Fruit fly (Drosophila melanogaster): ENCODE results near the gene Golgin84.

The Golgin84 gene

DNA sequence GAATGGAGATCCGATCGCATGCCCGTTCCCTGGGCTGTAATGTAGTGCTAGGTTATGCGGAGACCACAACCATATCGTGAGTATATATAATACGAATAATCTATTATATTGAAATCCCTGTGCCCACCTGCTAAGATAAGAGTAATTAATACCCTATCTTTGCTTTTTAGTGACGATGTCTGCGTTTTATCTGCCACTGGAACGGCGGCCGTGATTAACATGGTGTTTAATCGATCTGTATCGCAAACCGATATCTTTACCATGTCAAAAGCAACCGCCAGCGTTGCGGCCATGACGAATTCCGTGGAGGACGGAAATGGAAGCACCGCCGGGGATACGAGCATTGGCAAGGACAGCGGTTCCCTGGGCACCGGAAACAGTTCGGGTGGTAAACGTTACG is 4.3 kb downstream of the Golgin84 start:
- TF ChIP-seq noc (tag; optimal IDR thresholded peaks at IDR 0.05) = no peak

DNA sequence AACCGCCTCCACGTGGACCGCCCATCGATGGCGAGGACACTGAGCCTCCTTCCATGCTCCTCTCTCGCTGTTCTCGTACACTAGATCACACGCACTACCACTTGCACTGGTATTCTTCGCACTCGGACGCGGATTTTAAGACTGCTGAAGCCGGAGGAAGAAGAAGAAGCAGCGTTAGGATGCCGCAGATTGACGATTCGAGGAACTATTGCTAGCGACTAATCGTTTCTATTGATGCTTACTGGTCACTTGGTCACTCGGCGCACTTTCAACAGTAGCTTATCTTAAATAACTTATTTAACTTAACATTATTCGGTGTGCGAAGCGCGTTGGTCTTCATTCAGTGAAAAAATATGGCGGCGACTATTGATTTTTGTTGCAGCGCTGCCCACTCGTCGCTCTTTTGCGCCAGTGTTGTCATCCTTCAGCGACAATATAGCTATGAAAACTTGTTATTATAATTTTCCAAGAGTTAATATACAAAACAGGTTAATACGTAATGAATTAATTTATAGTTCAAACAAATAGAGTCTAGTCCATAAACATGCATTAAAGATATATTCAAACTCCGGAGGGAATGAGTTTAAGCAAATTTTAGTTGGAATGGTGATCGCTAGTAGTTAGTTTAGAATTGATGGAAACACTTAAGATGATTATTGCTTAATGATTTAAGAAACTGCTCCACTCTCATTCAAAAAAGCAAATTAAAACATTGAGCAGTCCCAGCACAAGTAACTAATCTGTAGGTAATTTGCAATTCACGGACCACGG is 9.1 kb downstream of the Golgin84 start, which contains the start of the genes CG5746 and CG6454:
CG5746 (minus strand) TSS at position 372 of the 771 bp plus-strand sequence.
CG6454 (plus strand) TSS at position 763 of the 771 bp plus-strand sequence.
- no peak for TF ChIP-seq noc (tag; optimal IDR thresholded peaks at IDR 0.05)

DNA sequence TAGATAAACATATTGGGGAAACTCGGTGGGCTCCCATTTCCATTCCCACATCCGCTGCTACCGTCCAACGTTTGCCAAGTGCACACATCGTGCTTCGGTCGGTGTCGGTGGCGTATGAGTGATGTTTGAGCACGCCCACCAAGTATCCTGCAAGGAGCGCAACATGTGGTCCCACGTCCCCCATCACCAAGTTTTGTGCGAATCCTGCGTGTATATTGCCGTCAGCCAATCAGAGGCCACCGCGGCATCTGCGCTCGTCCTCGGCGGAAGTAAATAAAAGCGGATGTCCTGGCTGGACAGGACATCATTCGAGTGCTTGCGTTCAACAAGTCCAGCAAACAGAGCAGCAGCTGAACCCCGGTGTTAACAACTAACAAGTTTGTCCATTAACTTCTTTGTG is 16.5 kb downstream of the Golgin84 start, which contains the start of gene Ms:
Ms (plus strand) TSS at position 301 of the 400 bp plus-strand sequence.
- TF ChIP-seq noc (tag; optimal IDR thresholded peaks at IDR 0.05) = no peak

- no peak for TF ChIP-seq noc (tag; optimal IDR thresholded peaks at IDR 0.05)
Measured at dm6 chr3R:24336622-24337021, 21.1 kb downstream of the Golgin84 start, which contains the start of gene CG6432. TSS of gene CG6432 (plus strand) at chr3R:24336922.

- no peak for TF ChIP-seq noc (tag; optimal IDR thresholded peaks at IDR 0.05)
Measured at dm6 chr3R:24333182-24333808, 24.4 kb downstream of the Golgin84 start, which contains the start of the genes Rrp5 and Dis3. TSS of gene Rrp5 (minus strand) at chr3R:24333316. TSS of gene Dis3 (plus strand) at chr3R:24333433.

dm6 chr3R:24320342-24320711 is 37.4 kb downstream of the Golgin84 start:
- no peak for TF ChIP-seq noc (tag; optimal IDR thresholded peaks at IDR 0.05)

DNA sequence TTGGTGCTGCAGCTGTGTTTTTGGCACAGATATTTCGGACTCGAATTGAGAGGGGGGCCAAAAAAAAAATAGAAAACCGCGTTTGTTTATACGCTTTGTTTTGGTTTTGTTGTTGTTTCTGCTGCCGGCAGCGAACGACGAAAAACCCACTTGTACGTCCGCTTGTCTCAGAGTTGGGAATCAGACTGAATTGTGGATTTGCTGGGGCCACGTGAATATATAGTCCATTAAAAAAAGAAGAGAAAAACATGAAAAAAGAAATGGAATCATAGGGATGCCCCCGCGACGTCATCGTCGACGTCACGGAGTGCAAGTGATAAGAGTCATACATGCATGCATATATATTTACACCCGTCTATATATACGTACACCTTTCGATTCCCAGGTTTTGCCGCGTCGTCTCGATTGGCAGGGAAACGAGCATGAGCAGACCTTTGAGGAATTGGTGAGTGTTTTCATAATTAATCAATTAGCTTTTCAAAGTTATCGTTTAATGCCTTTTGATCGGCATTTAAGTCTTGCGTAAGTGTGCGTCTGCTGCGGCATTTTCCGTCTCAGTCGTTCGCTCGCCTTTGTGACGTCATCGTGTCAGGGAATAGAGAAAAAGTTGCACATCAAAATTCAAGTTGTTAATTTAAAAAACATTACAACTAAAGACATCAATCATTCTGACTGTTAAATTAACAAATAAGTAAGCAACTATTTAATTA is 38.0 kb downstream of the Golgin84 start:
- TF ChIP-seq noc (tag; optimal IDR thresholded peaks at IDR 0.05) = no peak

- TF ChIP-seq noc (tag; optimal IDR thresholded peaks at IDR 0.05) = no peak
Measured at dm6 chr3R:24319083-24319381, 38.7 kb downstream of the Golgin84 start.

- TF ChIP-seq noc (tag; optimal IDR thresholded peaks at IDR 0.05) = no peak
Measured at dm6 chr3R:24318217-24319082, 39.3 kb downstream of the Golgin84 start, which contains the start of the genes Nab2 and BRWD3. TSS of gene Nab2 (minus strand) at chr3R:24318419. TSS of gene BRWD3 (plus strand) at chr3R:24319000.

Data from whole organism, larva.